Fruit fly (Drosophila melanogaster) whole organism, embryonic: ENCODE data around the gene CG32811.

Experiments
- Antp ChIP-seq: fragments of 200-800 bp; sonication (Bioruptor generic); optimal IDR thresholded peaks from 3 replicates; lab custom pipeline; 2016; ENCODE audit warnings: missing biosample characterization, missing genetic modification characterization
- Atf6 ChIP-seq: fragments of 200-800 bp; sonication (Bioruptor generic); IDR thresholded peaks from 2 replicates; pipeline ENCODE4 v1.3.6; 2022; ENCODE audit warnings: missing biosample characterization, missing genetic modification characterization
- Bgb ChIP-seq: fragments of 200-800 bp; sonication (Bioruptor generic); IDR thresholded peaks from 2 replicates; pipeline ENCODE4 v1.3.6; 2022; ENCODE audit warnings: missing biosample characterization, missing genetic modification characterization; ENCODE audit not compliant: partially characterized antibody
- CG10209 ChIP-seq: fragments of 200-800 bp; sonication (Bioruptor generic); optimal IDR thresholded peaks from 3 replicates; lab custom pipeline; 2017; ENCODE audit warnings: missing biosample characterization, mild to moderate bottlenecking, missing genetic modification characterization, missing genetic modification reagents
- CG10543 ChIP-seq: fragments of 200-800 bp; sonication (Bioruptor generic); optimal IDR thresholded peaks from 3 replicates; lab custom pipeline; 2017; ENCODE audit warnings: missing biosample characterization, mild to moderate bottlenecking, missing genetic modification characterization, moderate library complexity
- CG10654 ChIP-seq: fragments of 200-800 bp; sonication (Bioruptor generic); optimal IDR thresholded peaks from 2 replicates; lab custom pipeline; 2016; ENCODE audit warnings: missing biosample characterization, missing genetic modification characterization
- CG10959 ChIP-seq: fragments of 200-800 bp; sonication (Bioruptor generic); IDR thresholded peaks from 2 replicates; pipeline ENCODE4 v1.3.6; 2022; ENCODE audit warnings: missing biosample characterization, missing genetic modification characterization
- CG11560 ChIP-seq: fragments of 200-800 bp; sonication (Bioruptor generic); IDR thresholded peaks from 3 replicates; pipeline ENCODE4 v1.3.6; 2022; ENCODE audit warnings: missing biosample characterization, missing genetic modification characterization
- CG12299 ChIP-seq: fragments of 200-800 bp; sonication (Bioruptor generic); optimal IDR thresholded peaks from 2 replicates; lab custom pipeline; 2018; ENCODE audit warnings: missing biosample characterization, mild to moderate bottlenecking, missing genetic modification characterization
- CG17385 ChIP-seq: fragments of 200-800 bp; sonication (Bioruptor generic); optimal IDR thresholded peaks from 3 replicates; lab custom pipeline; 2018; ENCODE audit warnings: missing biosample characterization, mild to moderate bottlenecking, missing genetic modification characterization
- CG17568 ChIP-seq: fragments of 200-800 bp; sonication (Bioruptor generic); optimal IDR thresholded peaks from 2 replicates; lab custom pipeline; 2018; ENCODE audit warnings: missing biosample characterization, mild to moderate bottlenecking, missing genetic modification characterization, moderate library complexity
- CG30020 ChIP-seq: fragments of 200-800 bp; optimal IDR thresholded peaks from 2 replicates; lab custom pipeline; 2019; ENCODE audit warnings: missing biosample characterization, mild to moderate bottlenecking, missing genetic modification characterization, moderate library complexity
- CG3065 ChIP-seq: fragments of 200-800 bp; sonication (Bioruptor generic); optimal IDR thresholded peaks from 2 replicates; lab custom pipeline; 2016; ENCODE audit warnings: missing biosample characterization, missing genetic modification characterization
- CG4820 ChIP-seq: fragments of 200-800 bp; sonication (Bioruptor generic); optimal IDR thresholded peaks from 3 replicates; lab custom pipeline; 2016; ENCODE audit warnings: missing biosample characterization, missing genetic modification characterization
- CG5953 ChIP-seq: fragments of 200-800 bp; sonication (Bioruptor generic); IDR thresholded peaks from 2 replicates; pipeline ENCODE4 v1.3.6; 2022; ENCODE audit warnings: missing biosample characterization, missing genetic modification characterization
- CG6272 ChIP-seq: fragments of 200-800 bp; sonication (Bioruptor generic); IDR thresholded peaks from 2 replicates; pipeline ENCODE4 v1.3.6; 2022; ENCODE audit warnings: missing biosample characterization, missing genetic modification characterization
- CG6654 ChIP-seq: fragments of 200-800 bp; sonication (Bioruptor generic); optimal IDR thresholded peaks from 2 replicates; lab custom pipeline; 2017; ENCODE audit warnings: missing biosample characterization, mild to moderate bottlenecking, missing genetic modification characterization
- CG6765 ChIP-seq: fragments of 200-800 bp; sonication (Bioruptor generic); optimal IDR thresholded peaks from 3 replicates; lab custom pipeline; 2017; ENCODE audit warnings: missing biosample characterization, mild to moderate bottlenecking, missing genetic modification characterization
- CG6791 ChIP-seq: fragments of 200-800 bp; sonication (Bioruptor generic); IDR thresholded peaks from 3 replicates; pipeline ENCODE4 v1.3.6; 2022; ENCODE audit warnings: missing biosample characterization, missing genetic modification characterization; ENCODE audit not compliant: partially characterized antibody
- CG8089 ChIP-seq: fragments of 200-800 bp; sonication (Bioruptor generic); optimal IDR thresholded peaks from 3 replicates; lab custom pipeline; 2016; ENCODE audit warnings: missing biosample characterization, missing genetic modification characterization
- CG9437 ChIP-seq: fragments of 200-800 bp; sonication (Bioruptor generic); optimal IDR thresholded peaks from 2 replicates; lab custom pipeline; 2018; ENCODE audit warnings: missing biosample characterization, mild to moderate bottlenecking, missing genetic modification characterization
- CG9876 ChIP-seq: fragments of 200-800 bp; sonication (Bioruptor generic); optimal IDR thresholded peaks from 2 replicates; lab custom pipeline; 2016; ENCODE audit warnings: missing biosample characterization, missing genetic modification characterization
- Gug ChIP-seq: fragments of 200-800 bp; sonication (Bioruptor generic); IDR thresholded peaks from 4 replicates; pipeline ENCODE4 v1.3.6; 2022; ENCODE audit warnings: missing biosample characterization, missing genetic modification characterization
- HmgZ ChIP-seq: fragments of 200-800 bp; sonication (Bioruptor generic); optimal IDR thresholded peaks from 2 replicates; lab custom pipeline; 2018; ENCODE audit warnings: missing biosample characterization, mild to moderate bottlenecking, missing genetic modification characterization
- Hr78 ChIP-seq, 2 experiments: fragments of 200-800 bp in 1 of 2; fragments of >200 bp in 1 of 2; sonication (Bioruptor generic) in 1 of 2; optimal IDR thresholded peaks; 2 replicates each; lab custom pipeline; 2017 to 2019; ENCODE audit warnings: missing biosample characterization in 2 of 2, missing genetic modification characterization in 2 of 2, mild to moderate bottlenecking in 1 of 2, moderate library complexity in 1 of 2
- NC2β ChIP-seq: fragments of 200-800 bp; sonication (Bioruptor generic); optimal IDR thresholded peaks from 2 replicates; lab custom pipeline; 2016; ENCODE audit warnings: missing biosample characterization, missing genetic modification characterization
- Oli ChIP-seq: fragments of 200-800 bp; sonication (Bioruptor generic); optimal IDR thresholded peaks from 2 replicates; lab custom pipeline; 2018; ENCODE audit warnings: missing biosample characterization, mild to moderate bottlenecking, missing genetic modification characterization, moderate library complexity
- PHDP ChIP-seq: fragments of 200-800 bp; sonication (Bioruptor generic); optimal IDR thresholded peaks from 3 replicates; lab custom pipeline; 2018; ENCODE audit warnings: missing biosample characterization, mild to moderate bottlenecking, missing genetic modification characterization, moderate library complexity
- Scr ChIP-seq: fragments of 200-800 bp; sonication (Bioruptor generic); IDR thresholded peaks from 2 replicates; pipeline ENCODE4 v1.3.6; 2022; ENCODE audit warnings: missing biosample characterization, missing genetic modification characterization; ENCODE audit not compliant: partially characterized antibody
- Tbp ChIP-seq: fragments of >200 bp; optimal IDR thresholded peaks from 2 replicates; lab custom pipeline; 2018; ENCODE audit warnings: missing biosample characterization, missing genetic modification characterization
- al ChIP-seq: fragments of 200-800 bp; sonication (Bioruptor generic); IDR thresholded peaks from 2 replicates; pipeline ENCODE4 v1.3.6; 2022; ENCODE audit warnings: missing biosample characterization, missing genetic modification characterization
- ap ChIP-seq: fragments of 200-800 bp; sonication (Bioruptor generic); IDR thresholded peaks from 2 replicates; pipeline ENCODE4 v1.3.6; 2022; ENCODE audit warnings: missing biosample characterization, missing genetic modification characterization
- bsh ChIP-seq, 2 experiments: fragments of 200-800 bp; sonication (Bioruptor generic); optimal IDR thresholded peaks; 2 replicates each; lab custom pipeline; 2017 to 2018; ENCODE audit warnings: mild to moderate bottlenecking in 2 of 2, missing biosample characterization in 2 of 2, missing genetic modification characterization in 2 of 2, moderate library complexity in 1 of 2
- cg ChIP-seq: fragments of 200-800 bp; sonication (Bioruptor generic); optimal IDR thresholded peaks from 3 replicates; lab custom pipeline; 2019; ENCODE audit warnings: missing biosample characterization, mild to moderate bottlenecking, missing genetic modification characterization, moderate library complexity
- chinmo ChIP-seq: fragments of 200-800 bp; sonication (Bioruptor generic); IDR thresholded peaks from 4 replicates; pipeline ENCODE4 v1.3.6; 2022; ENCODE audit warnings: missing biosample characterization, missing genetic modification characterization; ENCODE audit not compliant: partially characterized antibody
- dan ChIP-seq: fragments of 200-800 bp; sonication (Bioruptor generic); IDR thresholded peaks from 2 replicates; pipeline ENCODE4 v1.3.6; 2022; ENCODE audit warnings: missing biosample characterization, missing genetic modification characterization
- dpn ChIP-seq, 2 experiments: fragments of 200-800 bp; sonication (Bioruptor generic); optimal IDR thresholded peaks; 3 replicates each; lab custom pipeline; 2016; ENCODE audit warnings: missing biosample characterization in 2 of 2, missing genetic modification characterization in 2 of 2
- dysf ChIP-seq: fragments of 200-800 bp; sonication (Bioruptor generic); IDR thresholded peaks from 3 replicates; pipeline ENCODE4 v1.3.6; 2022; ENCODE audit warnings: missing biosample characterization, missing genetic modification characterization
- lbe ChIP-seq: fragments of 200-800 bp; sonication (Bioruptor generic); optimal IDR thresholded peaks from 2 replicates; lab custom pipeline; 2016; ENCODE audit warnings: missing biosample characterization, mild to moderate bottlenecking, missing genetic modification characterization
- lola ChIP-seq, 3 experiments: fragments of >200 bp in 2 of 3; fragments of 200-800 bp in 1 of 3; sonication (Bioruptor generic) in 1 of 3; optimal IDR thresholded peaks; 2 replicates each; lab custom pipeline; 2017 to 2019; ENCODE audit warnings: missing biosample characterization in 3 of 3, missing genetic modification characterization in 3 of 3, mild to moderate bottlenecking in 1 of 3, moderate library complexity in 1 of 3
- peb ChIP-seq: fragments of 200-800 bp; sonication (Bioruptor generic); IDR thresholded peaks from 2 replicates; pipeline ENCODE4 v1.3.6; 2022; ENCODE audit warnings: missing biosample characterization, missing genetic modification characterization
- repo ChIP-seq: fragments of 200-800 bp; sonication (Bioruptor generic); optimal IDR thresholded peaks from 2 replicates; lab custom pipeline; 2016; ENCODE audit warnings: missing biosample characterization, missing genetic modification characterization
- run ChIP-seq: fragments of 200-800 bp; sonication (Bioruptor generic); optimal IDR thresholded peaks from 3 replicates; lab custom pipeline; 2018; ENCODE audit warnings: missing biosample characterization, mild to moderate bottlenecking, missing genetic modification characterization
- salm ChIP-seq: fragments of 200-800 bp; sonication (Bioruptor generic); optimal IDR thresholded peaks from 2 replicates; lab custom pipeline; 2018; ENCODE audit warnings: missing biosample characterization, mild to moderate bottlenecking, missing genetic modification characterization
- sens ChIP-seq: fragments of 200-800 bp; sonication (Bioruptor generic); peaks from one replicate; lab custom pipeline; 2016; ENCODE audit warnings: missing biosample characterization, missing genetic modification characterization
- sqz ChIP-seq: fragments of 200-800 bp; sonication (Bioruptor generic); optimal IDR thresholded peaks from 3 replicates; lab custom pipeline; 2018; ENCODE audit warnings: missing biosample characterization, mild to moderate bottlenecking, missing genetic modification characterization
- stc ChIP-seq: fragments of 200-800 bp; sonication (Bioruptor generic); IDR thresholded peaks from 2 replicates; pipeline ENCODE4 v1.3.6; 2022; ENCODE audit warnings: missing biosample characterization, missing genetic modification characterization
- tin ChIP-seq: fragments of 200-800 bp; sonication (Bioruptor generic); optimal IDR thresholded peaks from 3 replicates; lab custom pipeline; 2016; ENCODE audit warnings: missing biosample characterization, missing genetic modification characterization
- yki ChIP-seq: fragments of >200 bp; optimal IDR thresholded peaks from 3 replicates; lab custom pipeline; 2018

Gene CG32811

dm6 chrX:1275018-1275820 lies 23.0 kb downstream of the CG32811 start, which contains the start of gene Atf3 (continued):
- TF ChIP-seq CG30020 (tag; lab: Kevin White, UChicago) = peak; percentile 87
- TF ChIP-seq CG12299 (tag; lab: Kevin White, UChicago) = peak; percentile 98
- TF ChIP-seq CG6654 = peak; percentile 94
- peak; percentile 99 for TF ChIP-seq CG6765 (GFP tag; lab: Kevin White, UChicago)
- TF ChIP-seq CG10959 (GFP tag; lab: Robert Waterston, UW) = peak; percentile 90
- TF ChIP-seq CG6272 = peak; percentile 97
- peak; percentile 94 for TF ChIP-seq CG11560 (tag; lab: Robert Waterston, UW)
- peak; percentile 53 for TF ChIP-seq cg (GFP tag; lab: Kevin White, UChicago)
- TF ChIP-seq HmgZ (tag; lab: Kevin White, UChicago) = peak; percentile 100
- TF ChIP-seq repo (GFP tag; lab: Kevin White, UChicago) = peak; percentile 98
- peak; percentile 97 for TF ChIP-seq salm (tag; lab: Kevin White, UChicago)
- peak; percentile 98 for TF ChIP-seq CG8089 (GFP tag; lab: Kevin White, UChicago)
- TF ChIP-seq NC2β (GFP tag; lab: Kevin White, UChicago) = peak; percentile 97
- peak; percentile 99 for TF ChIP-seq Gug (GFP tag; lab: Robert Waterston, UW)
- peak in 1 of 2 experiments; percentile 93 for TF ChIP-seq Hr78 (GFP tag; optimal IDR thresholded peaks at IDR 0.05; lab: Kevin White, UChicago)
- peak; percentile 99 for TF ChIP-seq CG10543
- TF ChIP-seq sens (GFP tag; lab: Kevin White, UChicago) = peak; percentile 100
- peak; percentile 99 for TF ChIP-seq CG10654 (GFP tag; lab: Kevin White, UChicago)
- peak in 1 of 3 experiments; percentile 94 for TF ChIP-seq lola (GFP tag; optimal IDR thresholded peaks at IDR 0.05; lab: Kevin White, UChicago)
- TF ChIP-seq Tbp (GFP tag; lab: Kevin White, UChicago) = no peak
- peak; percentile 99 for TF ChIP-seq Antp
- TF ChIP-seq dan (GFP tag; lab: Robert Waterston, UW) = peak; percentile 92
- peak; percentile 99 for TF ChIP-seq Atf6 (GFP tag; lab: Robert Waterston, UW)
- TF ChIP-seq CG6791 (GFP tag; lab: Robert Waterston, UW) = no peak
- peak; percentile 95 for TF ChIP-seq CG9437
- TF ChIP-seq yki (lab: Kevin White, UChicago) = no peak
- TF ChIP-seq CG10209 = peak; percentile 100
- TF ChIP-seq al (GFP tag; lab: Robert Waterston, UW) = peak; percentile 99
- TF ChIP-seq tin = peak; percentile 98
- TF ChIP-seq CG4820 (GFP tag; lab: Kevin White, UChicago) = peak; percentile 98
- TF ChIP-seq chinmo = peak; percentile 98
- TF ChIP-seq run (tag; lab: Kevin White, UChicago) = peak; percentile 99
- peak; percentile 100 for TF ChIP-seq Oli (tag; lab: Kevin White, UChicago)
- TF ChIP-seq sqz (GFP tag; lab: Kevin White, UChicago) = peak; percentile 96
- TF ChIP-seq stc (GFP tag; lab: Robert Waterston, UW) = peak; percentile 98
- TF ChIP-seq peb (GFP tag; lab: Robert Waterston, UW) = peak; percentile 97
- peak; percentile 76 to 98 for TF ChIP-seq bsh (GFP tag; optimal IDR thresholded peaks at IDR 0.05; lab: Kevin White, UChicago)
- peak; percentile 97 for TF ChIP-seq CG17385 (GFP tag; lab: Kevin White, UChicago)
- peak; percentile 97 for TF ChIP-seq ap
- TF ChIP-seq PHDP (tag; lab: Kevin White, UChicago) = peak; percentile 99
- peak; percentile 97 for TF ChIP-seq CG17568 (GFP tag; lab: Kevin White, UChicago)
- peak; percentile 35; the same call in 1 of the 2 replicates for TF ChIP-seq Bgb (GFP tag; lab: Robert Waterston, UW)
- 0 out of 2 replicates have a peak, but pooled peaks have one; percentile 28 for TF ChIP-seq Scr (GFP tag; lab: Robert Waterston, UW)
- peak; percentile 99 for TF ChIP-seq CG9876
- TF ChIP-seq CG3065 (GFP tag; lab: Kevin White, UChicago) = peak; percentile 96
- peak; percentile 94 for TF ChIP-seq CG5953
- peak; percentile 99 to 100 for TF ChIP-seq dpn (GFP tag; optimal IDR thresholded peaks at IDR 0.05; lab: Kevin White, UChicago)
- peak; percentile 92 for TF ChIP-seq lbe (GFP tag; lab: Kevin White, UChicago)
- peak; percentile 100 for TF ChIP-seq dysf
